Worm (Caenorhabditis elegans) whole organism, L2 larva: ENCODE results near the gene T27E7.5.

Source experiments
- ama-1 ChIP-seq: fragments of 150-350 bp; optimal IDR thresholded peaks from 2 replicates; lab custom pipeline; 2018; ENCODE audit warnings: inconsistent platforms
- blmp-1 ChIP-seq: sonication (generic microtip); optimal IDR thresholded peaks from 2 replicates; lab custom pipeline; 2017; ENCODE audit warnings: missing genetic modification characterization, mild to moderate bottlenecking, missing compliant biosample characterization, antibody characterized with exemption, moderate library complexity; ENCODE audit not compliant: insufficient read depth
- ceh-82 ChIP-seq: fragments of 150-350 bp; optimal IDR thresholded peaks from 2 replicates; lab custom pipeline; 2014; ENCODE audit warnings: missing biosample characterization, missing genetic modification characterization
- crh-2 ChIP-seq: sonication (generic microtip); optimal IDR thresholded peaks from 2 replicates; lab custom pipeline; 2017; ENCODE audit warnings: missing biosample characterization, missing genetic modification characterization
- dmd-4 ChIP-seq: sonication (generic microtip); optimal IDR thresholded peaks from 2 replicates; lab custom pipeline; 2017; ENCODE audit warnings: missing biosample characterization, missing genetic modification characterization
- elt-3 ChIP-seq: sonication (generic microtip); optimal IDR thresholded peaks from 2 replicates; lab custom pipeline; 2017; ENCODE audit warnings: missing biosample characterization, missing genetic modification characterization
- fos-1 ChIP-seq: fragments of 150-350 bp; optimal IDR thresholded peaks from 2 replicates; lab custom pipeline; 2014; ENCODE audit warnings: missing biosample characterization, missing genetic modification characterization
- mab-5 ChIP-seq: fragments of 150-350 bp; optimal IDR thresholded peaks from 2 replicates; lab custom pipeline; 2014; ENCODE audit warnings: missing biosample characterization, missing genetic modification characterization
- nhr-12 ChIP-seq: fragments of 150-350 bp; optimal IDR thresholded peaks from 2 replicates; lab custom pipeline; 2014; ENCODE audit warnings: missing biosample characterization, missing genetic modification characterization
- nhr-23 ChIP-seq: fragments of 150-350 bp; optimal IDR thresholded peaks from 2 replicates; lab custom pipeline; 2014; ENCODE audit warnings: missing biosample characterization, missing genetic modification reagents, missing genetic modification characterization
- nhr-237 ChIP-seq: fragments of 150-350 bp; optimal IDR thresholded peaks from 2 replicates; lab custom pipeline; 2014; ENCODE audit warnings: missing biosample characterization, missing genetic modification characterization
- unc-62 ChIP-seq: fragments of 150-350 bp; optimal IDR thresholded peaks from 2 replicates; lab custom pipeline; 2014; ENCODE audit warnings: missing biosample characterization, missing genetic modification reagents, missing genetic modification characterization

DNA sequence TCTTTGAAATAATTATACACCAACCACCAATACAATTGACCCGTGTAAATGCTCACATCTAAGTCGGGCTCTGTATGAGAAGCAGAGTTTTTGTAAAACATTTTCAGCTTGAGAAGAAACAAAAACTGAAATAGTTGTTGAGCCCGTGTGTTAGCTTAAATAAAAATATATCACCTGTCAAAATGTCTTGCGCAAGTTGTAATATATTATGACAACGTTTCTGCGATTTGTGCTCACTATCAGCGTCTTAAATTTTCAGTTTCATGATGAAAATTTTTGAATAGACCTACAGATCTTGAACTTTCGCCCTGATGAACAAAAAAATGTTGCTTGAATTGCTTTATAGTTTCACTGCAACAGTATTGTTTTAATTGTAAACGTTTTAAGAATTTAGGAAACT lies 2.0 kb upstream of the T27E7.5 start, which contains the start of gene T27E7.4:
- TF ChIP-seq unc-62 (GFP tag; lab: Kevin White, UChicago), result no peak
- no peak for TF ChIP-seq nhr-23 (tag; lab: Kevin White, UChicago)
- TF ChIP-seq ama-1 (lab: Kevin White, UChicago), result no peak
- TF ChIP-seq nhr-237 (tag; lab: Kevin White, UChicago), result no peak
- TF ChIP-seq nhr-12 (tag; lab: Kevin White, UChicago), result no peak
- TF ChIP-seq mab-5, result no peak
- no peak for TF ChIP-seq elt-3
- no peak for TF ChIP-seq dmd-4 (tag; lab: Kevin White, UChicago)
- TF ChIP-seq fos-1 (tag; lab: Kevin White, UChicago), result no peak
- no peak for TF ChIP-seq ceh-82 (tag; lab: Kevin White, UChicago)
- no peak for TF ChIP-seq blmp-1
- TF ChIP-seq crh-2 (tag; lab: Kevin White, UChicago), result no peak
